Worm (Caenorhabditis elegans) whole organism, mixed stage, embryonic: ENCODE results near the gene mrpl-46.

ENCODE experiments used
- M03D4.4 ChIP-seq: sonication (generic microtip); optimal IDR thresholded peaks from 2 replicates; lab custom pipeline; 2017; ENCODE audit warnings: mild to moderate bottlenecking, missing genetic modification characterization, missing compliant biosample characterization
- bed-3 ChIP-seq: fragments of 200-800 bp; sonication (Bioruptor generic); optimal IDR thresholded peaks from 3 replicates; lab custom pipeline; 2018; ENCODE audit warnings: mild to moderate bottlenecking, missing genetic modification characterization, moderate library complexity, missing compliant biosample characterization
- blmp-1 ChIP-seq: fragments of 150-350 bp; optimal IDR thresholded peaks from 2 replicates; lab custom pipeline; 2014; ENCODE audit warnings: missing biosample characterization, missing genetic modification characterization
- ceh-39 ChIP-seq: fragments of 150-350 bp; optimal IDR thresholded peaks from 2 replicates; lab custom pipeline; 2014; ENCODE audit warnings: missing biosample characterization, missing genetic modification characterization
- ceh-43 ChIP-seq: fragments of 200-800 bp; sonication (Bioruptor generic); optimal IDR thresholded peaks from 2 replicates; lab custom pipeline; 2018; ENCODE audit warnings: mild to moderate bottlenecking, missing genetic modification characterization, moderate library complexity, missing compliant biosample characterization
- ceh-83 ChIP-seq: fragments of 200-800 bp; sonication (Bioruptor generic); optimal IDR thresholded peaks from 2 replicates; lab custom pipeline; 2018; ENCODE audit warnings: mild to moderate bottlenecking, missing genetic modification characterization, missing compliant biosample characterization
- ces-1 ChIP-seq: fragments of 150-350 bp; optimal IDR thresholded peaks from 2 replicates; lab custom pipeline; 2014; ENCODE audit warnings: missing biosample characterization, missing genetic modification reagents, missing genetic modification characterization
- cnd-1 ChIP-seq: fragments of 200-800 bp; sonication (Bioruptor generic); optimal IDR thresholded peaks from 2 replicates; lab custom pipeline; 2018; ENCODE audit warnings: mild to moderate bottlenecking, missing genetic modification characterization, missing compliant biosample characterization
- drap-1 ChIP-seq: fragments of 200-800 bp; sonication (Bioruptor generic); optimal IDR thresholded peaks from 3 replicates; lab custom pipeline; 2018; ENCODE audit warnings: mild to moderate bottlenecking, missing genetic modification characterization, missing compliant biosample characterization
- elt-1 ChIP-seq: sonication (generic microtip); optimal IDR thresholded peaks from 2 replicates; lab custom pipeline; 2017; ENCODE audit warnings: missing genetic modification characterization, mild to moderate bottlenecking, missing compliant biosample characterization, antibody characterized with exemption, moderate library complexity, borderline replicate concordance; ENCODE audit not compliant: insufficient read depth
- elt-3 ChIP-seq: fragments of 150-350 bp; optimal IDR thresholded peaks from 2 replicates; lab custom pipeline; 2014; ENCODE audit warnings: missing biosample characterization, missing genetic modification characterization
- flh-1 ChIP-seq: fragments of 200-800 bp; sonication (Bioruptor generic); optimal IDR thresholded peaks from 2 replicates; lab custom pipeline; 2018; ENCODE audit warnings: mild to moderate bottlenecking, missing genetic modification characterization, moderate library complexity, missing compliant biosample characterization
- hlh-1 ChIP-seq: fragments of 150-350 bp; optimal IDR thresholded peaks from 2 replicates; lab custom pipeline; 2014; ENCODE audit warnings: missing biosample characterization, missing genetic modification reagents, missing genetic modification characterization
- lin-32 ChIP-seq: fragments of 200-800 bp; sonication (Bioruptor generic); optimal IDR thresholded peaks from 2 replicates; lab custom pipeline; 2018; ENCODE audit warnings: mild to moderate bottlenecking, missing genetic modification characterization, missing compliant biosample characterization
- lsy-2 ChIP-seq: fragments of 150-350 bp; optimal IDR thresholded peaks from 2 replicates; lab custom pipeline; 2014; ENCODE audit warnings: missing biosample characterization, missing genetic modification characterization
- mab-5 ChIP-seq: fragments of 150-350 bp; optimal IDR thresholded peaks from 2 replicates; lab custom pipeline; 2014; ENCODE audit warnings: missing biosample characterization, missing genetic modification characterization
- mep-1 ChIP-seq: fragments of 150-350 bp; optimal IDR thresholded peaks from 2 replicates; lab custom pipeline; 2017; ENCODE audit warnings: missing biosample characterization, missing genetic modification reagents, missing genetic modification characterization, inconsistent platforms
- nhr-12 ChIP-seq: fragments of 150-350 bp; optimal IDR thresholded peaks from 2 replicates; lab custom pipeline; 2014; ENCODE audit warnings: missing biosample characterization, missing genetic modification characterization
- nhr-237 ChIP-seq: fragments of 150-350 bp; optimal IDR thresholded peaks from 2 replicates; lab custom pipeline; 2014; ENCODE audit warnings: missing biosample characterization, missing genetic modification characterization
- nhr-28 ChIP-seq: fragments of 150-350 bp; optimal IDR thresholded peaks from 2 replicates; lab custom pipeline; 2014; ENCODE audit warnings: missing biosample characterization, missing genetic modification characterization
- nhr-76 ChIP-seq: sonication (generic microtip); optimal IDR thresholded peaks from 2 replicates; lab custom pipeline; 2017; ENCODE audit warnings: missing biosample characterization, missing genetic modification characterization
- pha-4 ChIP-seq: fragments of 150-350 bp; optimal IDR thresholded peaks from 2 replicates; lab custom pipeline; 2018; ENCODE audit warnings: missing biosample characterization, missing genetic modification reagents, missing genetic modification characterization
- sem-2 ChIP-seq: fragments of 200-800 bp; sonication (Bioruptor generic); optimal IDR thresholded peaks from 2 replicates; lab custom pipeline; 2018; ENCODE audit warnings: mild to moderate bottlenecking, missing genetic modification characterization, missing compliant biosample characterization
- snpc-4 ChIP-seq: fragments of 150-350 bp; optimal IDR thresholded peaks from 2 replicates; lab custom pipeline; 2014; ENCODE audit warnings: missing biosample characterization, missing genetic modification characterization
- sptf-1 ChIP-seq: sonication (generic microtip); optimal IDR thresholded peaks from 2 replicates; lab custom pipeline; 2017; ENCODE audit warnings: mild to moderate bottlenecking, missing genetic modification characterization, moderate library complexity, missing compliant biosample characterization
- tbx-8 ChIP-seq: fragments of 200-800 bp; sonication (Bioruptor generic); optimal IDR thresholded peaks from 2 replicates; lab custom pipeline; 2018; ENCODE audit warnings: mild to moderate bottlenecking, missing genetic modification characterization, moderate library complexity, missing compliant biosample characterization
- unc-120 ChIP-seq: sonication (generic microtip); optimal IDR thresholded peaks from 2 replicates; lab custom pipeline; 2017; ENCODE audit warnings: missing genetic modification characterization, missing compliant biosample characterization; ENCODE audit not compliant: poor library complexity, severe bottlenecking
- unc-39 ChIP-seq: fragments of 150-350 bp; optimal IDR thresholded peaks from 2 replicates; lab custom pipeline; 2014; ENCODE audit warnings: missing biosample characterization, missing genetic modification characterization
- zip-8 ChIP-seq: fragments of 150-350 bp; optimal IDR thresholded peaks from 2 replicates; lab custom pipeline; 2014; ENCODE audit warnings: missing biosample characterization, missing genetic modification characterization
- ztf-11 ChIP-seq: fragments of 150-350 bp; optimal IDR thresholded peaks from 2 replicates; lab custom pipeline; 2014; ENCODE audit warnings: missing biosample characterization, missing genetic modification characterization

Gene mrpl-46

DNA sequence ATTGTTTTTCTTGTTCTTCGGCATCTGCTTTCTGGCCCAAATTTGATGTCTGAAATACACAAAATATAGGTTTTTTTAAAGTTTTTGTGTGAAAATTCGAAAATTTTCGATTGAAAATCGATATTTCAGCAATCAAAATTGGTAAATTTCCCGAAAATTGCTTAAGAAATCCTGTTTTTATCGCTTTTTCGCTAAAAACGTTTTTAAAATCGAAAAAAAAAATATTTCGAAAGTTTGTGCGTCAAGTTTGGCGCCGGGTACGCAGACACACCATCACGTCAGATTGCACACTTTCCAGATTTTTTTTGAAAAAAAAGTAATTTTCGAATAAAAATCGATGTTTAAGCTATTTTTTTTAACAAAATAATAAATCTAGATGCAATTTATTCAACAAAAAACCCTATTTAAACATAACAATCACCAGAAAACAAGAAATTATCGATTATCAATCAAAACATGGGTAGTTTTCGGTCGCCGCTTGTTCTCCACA lies 5.2 kb upstream of the mrpl-46 start, which contains the start of gene skr-18:
skr-18 (minus strand) TSS at position 51 of the 490 bp plus-strand sequence.
- TF ChIP-seq sptf-1 (tag; lab: Kevin White, UChicago) (no peak), ces-1 (GFP tag; lab: Kevin White, UChicago) (no peak), ceh-39 (tag; lab: Kevin White, UChicago) (no peak), nhr-28 (tag; lab: Kevin White, UChicago) (no peak), drap-1 (GFP tag; lab: Kevin White, UChicago) (no peak)

- TF ChIP-seq unc-120 (tag; lab: Kevin White, UChicago) (no peak), nhr-76 (tag; lab: Kevin White, UChicago) (no peak), ceh-39 (tag; lab: Kevin White, UChicago) (no peak), drap-1 (GFP tag; lab: Kevin White, UChicago) (peak; percentile 34), mab-5 (peak; percentile 36), zip-8 (tag; lab: Kevin White, UChicago) (no peak), mep-1 (peak; percentile 20), tbx-8 (GFP tag; lab: Kevin White, UChicago) (no peak), ceh-43 (GFP tag; lab: Kevin White, UChicago) (peak; percentile 26), ces-1 (GFP tag; lab: Kevin White, UChicago) (peak; percentile 80), M03D4.4 (tag; lab: Kevin White, UChicago) (peak; percentile 37), sptf-1 (tag; lab: Kevin White, UChicago) (peak; percentile 81), lsy-2 (tag; lab: Kevin White, UChicago) (peak; percentile 69), nhr-237 (tag; lab: Kevin White, UChicago) (peak; percentile 82), sem-2 (no peak), flh-1 (no peak), nhr-12 (no peak), unc-39 (tag; lab: Kevin White, UChicago) (no peak), ceh-83 (GFP tag; lab: Kevin White, UChicago) (peak; percentile 49), bed-3 (peak; percentile 55), lin-32 (GFP tag; lab: Kevin White, UChicago) (no peak)
- TF ChIP-seq, all 35 proteins: peak for 11
Observed at ce11 chrIV:796521-797073, 4.0 kb upstream of the mrpl-46 start, which contains the start of the genes F56B3.11 and ech-5. F56B3.11 (minus strand) TSS chrIV:796571. ech-5 (plus strand) TSS chrIV:797023.

- TF ChIP-seq pha-4 (tag; lab: Kevin White, UChicago) (no peak), hlh-1 (tag; lab: Kevin White, UChicago) (no peak), unc-39 (tag; lab: Kevin White, UChicago) (no peak), ztf-11 (tag; lab: Kevin White, UChicago) (no peak), nhr-12 (no peak), mab-5 (no peak), snpc-4 (tag; lab: Kevin White, UChicago) (no peak), elt-3 (tag; lab: Kevin White, UChicago) (no peak), flh-1 (no peak), sem-2 (no peak), sptf-1 (tag; lab: Kevin White, UChicago) (no peak), cnd-1 (tag; lab: Kevin White, UChicago) (no peak), lin-32 (GFP tag; lab: Kevin White, UChicago) (no peak), nhr-76 (tag; lab: Kevin White, UChicago) (no peak), drap-1 (GFP tag; lab: Kevin White, UChicago) (no peak), zip-8 (tag; lab: Kevin White, UChicago) (no peak)
Observed at ce11 chrIV:801162-801561, 544 bp downstream of the mrpl-46 start.

- TF ChIP-seq mab-5 = no peak
- TF ChIP-seq elt-1 (tag; lab: Kevin White, UChicago) = no peak
- no peak for TF ChIP-seq flh-1
- no peak for TF ChIP-seq bed-3
- no peak for TF ChIP-seq cnd-1 (tag; lab: Kevin White, UChicago)
- TF ChIP-seq sem-2 = no peak
- no peak for TF ChIP-seq pha-4 (tag; lab: Kevin White, UChicago)
- TF ChIP-seq unc-39 (tag; lab: Kevin White, UChicago) = no peak
Observed at ce11 chrIV:804802-805201, 4.2 kb downstream of the mrpl-46 start, which contains the start of gene Y55F3BL.4. Y55F3BL.4 (plus strand) TSS chrIV:805102.

DNA sequence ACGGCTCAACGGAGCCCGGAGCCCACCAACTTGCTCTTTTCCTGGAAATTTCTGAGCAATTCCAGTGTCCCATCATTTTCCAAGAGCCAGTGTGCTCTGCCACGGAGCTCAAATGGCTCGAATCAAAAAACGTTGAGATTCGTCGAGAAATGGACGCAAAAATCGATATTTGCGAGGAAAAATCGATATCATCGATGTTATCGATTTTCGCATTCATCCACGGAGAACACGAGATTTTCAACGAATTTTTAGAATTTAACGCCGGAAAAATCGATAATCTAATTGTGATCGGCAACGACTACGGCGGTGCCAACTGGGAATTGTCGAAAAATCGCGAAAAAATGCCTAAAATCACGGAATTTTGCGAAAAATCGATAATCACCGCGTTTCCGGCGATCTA lies 5.1 kb downstream of the mrpl-46 start:
- TF ChIP-seq ztf-11 (tag; lab: Kevin White, UChicago) (no peak), lsy-2 (tag; lab: Kevin White, UChicago) (no peak), mep-1 (no peak), flh-1 (no peak), mab-5 (no peak), bed-3 (no peak), ceh-43 (GFP tag; lab: Kevin White, UChicago) (no peak), snpc-4 (tag; lab: Kevin White, UChicago) (no peak), zip-8 (tag; lab: Kevin White, UChicago) (no peak), cnd-1 (tag; lab: Kevin White, UChicago) (no peak), blmp-1 (no peak)
